Worm (Caenorhabditis elegans) whole organism, L3 larva: ENCODE data around the gene idpp-8.

Source experiments
- ceh-9 ChIP-seq: sonication (generic microtip); optimal IDR thresholded peaks from 2 replicates; lab custom pipeline; 2018; ENCODE audit warnings: missing biosample characterization, missing genetic modification characterization
- elt-1 ChIP-seq: fragments of 150-350 bp; optimal IDR thresholded peaks from 2 replicates; lab custom pipeline; 2014; ENCODE audit warnings: missing biosample characterization, missing genetic modification characterization
- elt-2 ChIP-seq: sonication (generic microtip); optimal IDR thresholded peaks from 2 replicates; lab custom pipeline; 2016; ENCODE audit warnings: missing genetic modification reagents, mild to moderate bottlenecking, missing genetic modification characterization, missing compliant biosample characterization
- lin-15B ChIP-seq: fragments of 150-350 bp; optimal IDR thresholded peaks from 2 replicates; lab custom pipeline; 2014; ENCODE audit warnings: missing biosample characterization, missing genetic modification characterization
- nhr-11 ChIP-seq: fragments of 150-350 bp; optimal IDR thresholded peaks from 2 replicates; lab custom pipeline; 2014; ENCODE audit warnings: missing biosample characterization, missing genetic modification characterization
- nhr-28 ChIP-seq: fragments of 150-350 bp; optimal IDR thresholded peaks from 2 replicates; lab custom pipeline; 2014; ENCODE audit warnings: missing biosample characterization, missing genetic modification characterization
- pha-4 ChIP-seq: fragments of 150-350 bp; optimal IDR thresholded peaks from 2 replicates; lab custom pipeline; 2014; ENCODE audit warnings: missing biosample characterization, missing genetic modification reagents, missing genetic modification characterization
- skn-1 ChIP-seq: fragments of 150-350 bp; optimal IDR thresholded peaks from 2 replicates; lab custom pipeline; 2014; ENCODE audit warnings: missing biosample characterization, missing genetic modification characterization
- unc-39 ChIP-seq: sonication (generic microtip); optimal IDR thresholded peaks from 4 replicates; lab custom pipeline; 2017; ENCODE audit warnings: missing biosample characterization, missing genetic modification characterization
- ztf-11 ChIP-seq: fragments of 150-350 bp; optimal IDR thresholded peaks from 2 replicates; lab custom pipeline; 2014; ENCODE audit warnings: missing biosample characterization, missing genetic modification characterization

ce11 chrII:10294262-10294661, 21.1 kb upstream of the idpp-8 start:
- TF ChIP-seq nhr-28 (tag; lab: Kevin White, UChicago), result no peak
- no peak for TF ChIP-seq ztf-11 (tag; lab: Kevin White, UChicago)
- TF ChIP-seq elt-2 (tag; lab: Kevin White, UChicago), result no peak
- no peak for TF ChIP-seq ceh-9 (tag; lab: Kevin White, UChicago)
- no peak for TF ChIP-seq nhr-11 (tag; lab: Kevin White, UChicago)
- TF ChIP-seq unc-39 (tag; lab: Kevin White, UChicago), result no peak
- TF ChIP-seq elt-1 (tag; lab: Kevin White, UChicago), result no peak
- no peak for TF ChIP-seq pha-4 (tag; lab: Kevin White, UChicago)
- TF ChIP-seq skn-1 (tag; lab: Kevin White, UChicago), result no peak
- TF ChIP-seq lin-15B, result no peak
